Fruit fly (Drosophila melanogaster) whole organism, embryonic: ENCODE measurements around the gene CG6126.

ENCODE experiments used
- Atf-2 ChIP-seq: fragments of 200-800 bp; sonication (Bioruptor generic); optimal IDR thresholded peaks from 2 replicates; lab custom pipeline; 2016; ENCODE audit warnings: missing biosample characterization, missing genetic modification characterization
- B-H1 ChIP-seq: fragments of 200-800 bp; sonication (Bioruptor generic); IDR thresholded peaks from 3 replicates; pipeline ENCODE4 v1.3.6; 2022; ENCODE audit warnings: missing biosample characterization, missing genetic modification characterization
- Bgb ChIP-seq: fragments of 200-800 bp; sonication (Bioruptor generic); IDR thresholded peaks from 2 replicates; pipeline ENCODE4 v1.3.6; 2022; ENCODE audit warnings: missing biosample characterization, missing genetic modification characterization; ENCODE audit not compliant: partially characterized antibody
- CG10274 ChIP-seq: fragments of 200-800 bp; sonication (Bioruptor generic); optimal IDR thresholded peaks from 3 replicates; lab custom pipeline; 2017; ENCODE audit warnings: missing biosample characterization, mild to moderate bottlenecking, missing genetic modification characterization
- CG10462 ChIP-seq: fragments of 200-800 bp; sonication (Bioruptor generic); optimal IDR thresholded peaks from 2 replicates; lab custom pipeline; 2016; ENCODE audit warnings: missing biosample characterization, missing genetic modification characterization
- CG10543 ChIP-seq: fragments of 200-800 bp; sonication (Bioruptor generic); optimal IDR thresholded peaks from 3 replicates; lab custom pipeline; 2017; ENCODE audit warnings: missing biosample characterization, mild to moderate bottlenecking, missing genetic modification characterization, moderate library complexity
- CG11723 ChIP-seq: fragments of 200-800 bp; sonication (Bioruptor generic); optimal IDR thresholded peaks from 2 replicates; lab custom pipeline; 2017; ENCODE audit warnings: missing biosample characterization, mild to moderate bottlenecking, missing genetic modification characterization
- CG12299 ChIP-seq: fragments of 200-800 bp; sonication (Bioruptor generic); optimal IDR thresholded peaks from 2 replicates; lab custom pipeline; 2018; ENCODE audit warnings: missing biosample characterization, mild to moderate bottlenecking, missing genetic modification characterization
- CG12769 ChIP-seq: fragments of 200-800 bp; sonication (Bioruptor generic); optimal IDR thresholded peaks from 2 replicates; lab custom pipeline; 2019; ENCODE audit warnings: missing biosample characterization, mild to moderate bottlenecking, missing genetic modification characterization, moderate library complexity
- CG15479 ChIP-seq: fragments of 200-800 bp; sonication (Bioruptor generic); optimal IDR thresholded peaks from 3 replicates; lab custom pipeline; 2019; ENCODE audit warnings: missing biosample characterization, mild to moderate bottlenecking, missing genetic modification characterization, moderate library complexity
- CG15696 ChIP-seq: fragments of 200-800 bp; sonication (Bioruptor generic); optimal IDR thresholded peaks from 2 replicates; lab custom pipeline; 2019; ENCODE audit warnings: missing biosample characterization, mild to moderate bottlenecking, missing genetic modification characterization, moderate library complexity
- CG1602 ChIP-seq: fragments of 200-800 bp; sonication (Bioruptor generic); optimal IDR thresholded peaks from 3 replicates; lab custom pipeline; 2016; ENCODE audit warnings: missing biosample characterization, missing genetic modification characterization
- CG16779 ChIP-seq: fragments of 200-800 bp; sonication (Bioruptor generic); IDR thresholded peaks from 2 replicates; pipeline ENCODE4 v1.3.6; 2022; ENCODE audit warnings: missing biosample characterization, missing genetic modification characterization
- CG17186 ChIP-seq: fragments of 200-800 bp; sonication (Bioruptor generic); optimal IDR thresholded peaks from 3 replicates; lab custom pipeline; 2017; ENCODE audit warnings: missing biosample characterization, missing genetic modification reagents, missing genetic modification characterization
- CG32767 ChIP-seq: fragments of 200-800 bp; sonication (Bioruptor generic); IDR thresholded peaks from 2 replicates; pipeline ENCODE4 v1.3.6; 2022; ENCODE audit warnings: missing biosample characterization, missing genetic modification characterization
- CG43689 ChIP-seq: fragments of 200-800 bp; sonication (Bioruptor generic); IDR thresholded peaks from 2 replicates; pipeline ENCODE4 v1.3.6; 2022; ENCODE audit warnings: missing biosample characterization, missing genetic modification characterization
- CG4424 ChIP-seq: fragments of 200-800 bp; sonication (Bioruptor generic); optimal IDR thresholded peaks from 3 replicates; lab custom pipeline; 2016; ENCODE audit warnings: missing biosample characterization, missing genetic modification characterization
- CG4730 ChIP-seq: fragments of 200-800 bp; sonication (Bioruptor generic); IDR thresholded peaks from 2 replicates; pipeline ENCODE4 v1.3.6; 2022; ENCODE audit warnings: missing biosample characterization, missing genetic modification characterization
- CG7928 ChIP-seq: fragments of 200-800 bp; sonication (Bioruptor generic); optimal IDR thresholded peaks from 2 replicates; lab custom pipeline; 2017; ENCODE audit warnings: missing biosample characterization, mild to moderate bottlenecking, missing genetic modification characterization
- CG9876 ChIP-seq: fragments of 200-800 bp; sonication (Bioruptor generic); optimal IDR thresholded peaks from 2 replicates; lab custom pipeline; 2016; ENCODE audit warnings: missing biosample characterization, missing genetic modification characterization
- CG9932 ChIP-seq: fragments of 200-800 bp; sonication (Bioruptor generic); IDR thresholded peaks from 2 replicates; pipeline ENCODE4 v1.3.6; 2022; ENCODE audit warnings: missing biosample characterization, missing genetic modification characterization
- Dfd ChIP-seq, 2 experiments: fragments of >200 bp; optimal IDR thresholded peaks; 2 replicates each; lab custom pipeline; 2017; ENCODE audit warnings: missing biosample characterization in 2 of 2, missing genetic modification characterization in 2 of 2
- Dll ChIP-seq: fragments of 200-800 bp; sonication (Bioruptor generic); IDR thresholded peaks from 4 replicates; pipeline ENCODE4 v1.3.6; 2022; ENCODE audit warnings: missing biosample characterization, missing genetic modification characterization; ENCODE audit not compliant: partially characterized antibody
- Fer1 ChIP-seq: fragments of 200-800 bp; sonication (Bioruptor generic); optimal IDR thresholded peaks from 2 replicates; lab custom pipeline; 2017; ENCODE audit warnings: missing biosample characterization, mild to moderate bottlenecking, missing genetic modification characterization
- Hey ChIP-seq: fragments of 200-800 bp; sonication (Bioruptor generic); optimal IDR thresholded peaks from 3 replicates; lab custom pipeline; 2018; ENCODE audit warnings: missing biosample characterization, mild to moderate bottlenecking, missing genetic modification characterization
- Six4 ChIP-seq: fragments of 200-800 bp; sonication (Bioruptor generic); optimal IDR thresholded peaks from 2 replicates; lab custom pipeline; 2016; ENCODE audit warnings: missing biosample characterization, missing genetic modification characterization
- Sry-β ChIP-seq: fragments of 200-800 bp; sonication (Bioruptor generic); optimal IDR thresholded peaks from 2 replicates; lab custom pipeline; 2018; ENCODE audit warnings: missing biosample characterization, mild to moderate bottlenecking, missing genetic modification characterization, moderate library complexity
- Taf1 ChIP-seq: fragments of 200-800 bp; sonication (Bioruptor generic); IDR thresholded peaks from 2 replicates; pipeline ENCODE4 v1.3.6; 2022; ENCODE audit warnings: missing biosample characterization, missing genetic modification characterization
- Trl ChIP-seq, 3 experiments: fragments of >200 bp in 2 of 3; fragments of 200-800 bp in 1 of 3; sonication (Bioruptor generic) in 1 of 3; optimal IDR thresholded peaks; 2 replicates in 1 of 3; 3 replicates in 2 of 3; lab custom pipeline; 2016 to 2017; ENCODE audit warnings: missing biosample characterization in 1 of 3, missing genetic modification characterization in 1 of 3
- Vsx1 ChIP-seq: fragments of 200-800 bp; sonication (Bioruptor generic); optimal IDR thresholded peaks from 2 replicates; lab custom pipeline; 2017; ENCODE audit warnings: missing biosample characterization, mild to moderate bottlenecking, missing genetic modification characterization, missing genetic modification reagents
- corto ChIP-seq: fragments of 200-800 bp; sonication (Bioruptor generic); optimal IDR thresholded peaks from 2 replicates; lab custom pipeline; 2016; ENCODE audit warnings: missing biosample characterization, mild to moderate bottlenecking, missing genetic modification characterization, moderate library complexity
- dmrt99B ChIP-seq: fragments of 200-800 bp; sonication (Bioruptor generic); optimal IDR thresholded peaks from 2 replicates; lab custom pipeline; 2018; ENCODE audit warnings: missing biosample characterization, mild to moderate bottlenecking, missing genetic modification characterization, moderate library complexity
- insv ChIP-seq, 2 experiments: fragments of 200-800 bp; sonication (Bioruptor generic); optimal IDR thresholded peaks; 3 replicates each; lab custom pipeline; 2016 to 2018; ENCODE audit warnings: missing biosample characterization in 2 of 2, missing genetic modification characterization in 2 of 2
- mam ChIP-seq: fragments of 200-800 bp; sonication (Bioruptor generic); optimal IDR thresholded peaks from 3 replicates; lab custom pipeline; 2016; ENCODE audit warnings: missing biosample characterization, missing genetic modification characterization
- mirr ChIP-seq: fragments of 200-800 bp; sonication (Bioruptor generic); optimal IDR thresholded peaks from 3 replicates; lab custom pipeline; 2018; ENCODE audit warnings: missing biosample characterization, mild to moderate bottlenecking, missing genetic modification characterization
- nau ChIP-seq: fragments of 200-800 bp; sonication (Bioruptor generic); optimal IDR thresholded peaks from 3 replicates; lab custom pipeline; 2017; ENCODE audit warnings: missing biosample characterization, mild to moderate bottlenecking, missing genetic modification characterization, missing genetic modification reagents
- otp ChIP-seq: fragments of 200-800 bp; sonication (Bioruptor generic); IDR thresholded peaks from 3 replicates; pipeline ENCODE4, ENCODE4 v1.3.6; 2022; ENCODE audit warnings: missing biosample characterization, missing genetic modification characterization
- pb ChIP-seq: fragments of 200-800 bp; sonication (Bioruptor generic); optimal IDR thresholded peaks from 3 replicates; lab custom pipeline; 2016; ENCODE audit warnings: missing biosample characterization, missing genetic modification characterization
- sob ChIP-seq: fragments of 200-800 bp; sonication (Bioruptor generic); IDR thresholded peaks from 2 replicates; pipeline ENCODE4 v1.3.6; 2022; ENCODE audit warnings: missing biosample characterization, missing genetic modification characterization
- sqz ChIP-seq: fragments of 200-800 bp; sonication (Bioruptor generic); optimal IDR thresholded peaks from 3 replicates; lab custom pipeline; 2018; ENCODE audit warnings: missing biosample characterization, mild to moderate bottlenecking, missing genetic modification characterization
- sr ChIP-seq: fragments of 200-800 bp; sonication (Bioruptor generic); IDR thresholded peaks from 3 replicates; pipeline ENCODE4 v1.3.6; 2022; ENCODE audit warnings: missing biosample characterization, missing genetic modification characterization
- stwl ChIP-seq: fragments of 200-800 bp; sonication (Bioruptor generic); optimal IDR thresholded peaks from 3 replicates; lab custom pipeline; 2018; ENCODE audit warnings: missing biosample characterization, mild to moderate bottlenecking, missing genetic modification characterization, moderate library complexity
- sug ChIP-seq: fragments of 200-800 bp; optimal IDR thresholded peaks from 2 replicates; lab custom pipeline; 2019; ENCODE audit warnings: missing biosample characterization, mild to moderate bottlenecking, missing genetic modification characterization, moderate library complexity
- tgo ChIP-seq: fragments of 200-800 bp; sonication (Bioruptor generic); IDR thresholded peaks from 3 replicates; pipeline ENCODE4 v1.3.6; 2022; ENCODE audit warnings: missing biosample characterization, missing genetic modification characterization
- ttk ChIP-seq: fragments of 200-800 bp; sonication (Bioruptor generic); IDR thresholded peaks from 2 replicates; pipeline ENCODE4 v2.1.2; 2022; ENCODE audit warnings: missing biosample characterization, missing genetic modification characterization
- twi ChIP-seq: fragments of 200-800 bp; optimal IDR thresholded peaks from 2 replicates; lab custom pipeline; 2019; ENCODE audit warnings: missing biosample characterization, mild to moderate bottlenecking, missing genetic modification characterization, moderate library complexity
- tx ChIP-seq: fragments of 200-800 bp; sonication (Bioruptor generic); optimal IDR thresholded peaks from 2 replicates; lab custom pipeline; 2016; ENCODE audit warnings: missing biosample characterization, missing genetic modification characterization
- usp ChIP-seq: fragments of >200 bp; optimal IDR thresholded peaks from 2 replicates; lab custom pipeline; 2017; ENCODE audit warnings: missing biosample characterization, missing genetic modification characterization
- vvl ChIP-seq: fragments of 200-800 bp; sonication (Bioruptor generic); IDR thresholded peaks from 2 replicates; pipeline ENCODE4 v1.3.6; 2022; ENCODE audit warnings: missing biosample characterization, missing genetic modification characterization
- wdn ChIP-seq: fragments of 200-800 bp; sonication (Bioruptor generic); IDR thresholded peaks from 2 replicates; pipeline ENCODE4 v1.3.6; 2022; ENCODE audit warnings: missing biosample characterization, missing genetic modification characterization

Gene CG6126

dm6 chr3R:16244241-16244977, 41.5 kb upstream of the CG6126 start (continued):
- TF ChIP-seq tgo (GFP tag; lab: Robert Waterston, UW): no peak
- no peak for TF ChIP-seq sob (GFP tag; lab: Robert Waterston, UW)
- no peak for TF ChIP-seq CG11723 (GFP tag; lab: Kevin White, UChicago)
- TF ChIP-seq usp: no peak
- peak; percentile 20 for TF ChIP-seq CG15479 (GFP tag; lab: Kevin White, UChicago)
- TF ChIP-seq Vsx1 (GFP tag; lab: Kevin White, UChicago): no peak
- no peak for TF ChIP-seq insv (GFP tag; optimal IDR thresholded peaks at IDR 0.05; lab: Kevin White, UChicago)
- TF ChIP-seq Hey (tag; lab: Kevin White, UChicago): no peak
- TF ChIP-seq CG10462 (GFP tag; lab: Kevin White, UChicago): no peak
- no peak for TF ChIP-seq CG4424 (GFP tag; lab: Kevin White, UChicago)
- no peak for TF ChIP-seq Taf1 (GFP tag; lab: Robert Waterston, UW)
- peak; percentile 33 for TF ChIP-seq sug (tag; lab: Kevin White, UChicago)
- TF ChIP-seq B-H1 (GFP tag; lab: Robert Waterston, UW): no peak
- TF ChIP-seq sr (GFP tag; lab: Robert Waterston, UW): peak; percentile 97
- no peak for TF ChIP-seq CG32767
- TF ChIP-seq CG10543 (GFP tag; lab: Kevin White, UChicago): no peak
- no peak for TF ChIP-seq CG43689 (GFP tag; lab: Robert Waterston, UW)
- TF ChIP-seq CG9932 (GFP tag; lab: Robert Waterston, UW): no peak
- no peak for TF ChIP-seq mirr
- TF ChIP-seq Sry-β (GFP tag; lab: Kevin White, UChicago): no peak
- no peak for TF ChIP-seq CG9876 (GFP tag; lab: Kevin White, UChicago)
- TF ChIP-seq CG15696: no peak
- no peak for TF ChIP-seq CG4730 (GFP tag; lab: Robert Waterston, UW)
- TF ChIP-seq CG12769: no peak
- TF ChIP-seq CG17186: no peak
- TF ChIP-seq Dll (GFP tag; lab: Robert Waterston, UW): 0 out of 4 replicates have a peak, but pooled peaks have one; percentile 10
- TF ChIP-seq sqz (GFP tag; lab: Kevin White, UChicago): no peak
- TF ChIP-seq vvl: peak; percentile 86
- no peak for TF ChIP-seq CG12299
- TF ChIP-seq Bgb (GFP tag; lab: Robert Waterston, UW): no peak
- no peak for TF ChIP-seq mam
- TF ChIP-seq tx (GFP tag; lab: Kevin White, UChicago): no peak
- TF ChIP-seq twi: no peak
- TF ChIP-seq Atf-2 (GFP tag; lab: Kevin White, UChicago): no peak
- TF ChIP-seq CG16779 (GFP tag; lab: Robert Waterston, UW): no peak
- TF ChIP-seq otp (GFP tag; lab: Robert Waterston, UW): peak; percentile 46; the same call in 1 of the 3 replicates
- no peak for TF ChIP-seq corto (GFP tag; lab: Kevin White, UChicago)
- no peak for TF ChIP-seq Dfd (GFP tag; optimal IDR thresholded peaks at IDR 0.05; lab: Kevin White, UChicago)
- no peak for TF ChIP-seq ttk (GFP tag; lab: Robert Waterston, UW)
- TF ChIP-seq nau: no peak
- peak; percentile 57 to 62 for TF ChIP-seq Trl (optimal IDR thresholded peaks at IDR 0.05; lab: Kevin White, UChicago)
- TF ChIP-seq Trl (GFP tag; optimal IDR thresholded peaks at IDR 0.05; lab: Kevin White, UChicago): no peak
- TF ChIP-seq CG1602 (GFP tag; lab: Kevin White, UChicago): no peak
- no peak for TF ChIP-seq pb (GFP tag; lab: Kevin White, UChicago)
- no peak for TF ChIP-seq Fer1
- TF ChIP-seq stwl (tag; lab: Kevin White, UChicago): no peak
- no peak for TF ChIP-seq CG10274 (GFP tag; lab: Kevin White, UChicago)
- TF ChIP-seq wdn (GFP tag; lab: Robert Waterston, UW): no peak
- no peak for TF ChIP-seq Six4 (GFP tag; lab: Kevin White, UChicago)
- no peak for TF ChIP-seq dmrt99B (tag; lab: Kevin White, UChicago)
- no peak for TF ChIP-seq CG7928
